Worm (Caenorhabditis elegans): ENCODE measurements around the gene lst-2.
"Not testable (repeated sequence)": the region's sequence is repeated elsewhere in the genome, so short reads cannot be mapped to it uniquely, and the experiment has no call there.

Gene lst-2

DNA sequence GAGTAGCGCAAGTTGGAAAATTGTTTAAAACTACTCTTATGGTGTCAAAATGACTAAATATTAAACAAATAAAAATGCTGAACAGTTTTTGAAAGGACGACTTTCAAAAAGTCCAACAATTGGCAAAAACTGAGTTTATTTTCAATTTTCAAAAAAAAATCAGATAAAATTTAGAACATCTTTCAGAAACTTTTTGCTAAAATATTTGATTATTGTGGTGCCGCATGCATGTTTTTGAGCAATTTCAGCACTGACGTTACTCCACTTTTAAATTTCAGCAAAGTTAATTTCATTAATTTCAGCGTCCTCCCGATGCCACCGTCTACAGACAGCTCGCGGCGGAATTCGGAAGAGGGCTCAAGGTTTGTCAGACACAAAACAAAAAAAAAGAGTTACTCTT lies 43.8 kb downstream of the lst-2 start, which contains the start of gene cst-1:
Gene cst-1, plus strand, starts transcription at position 301 of the 400 bp plus-strand sequence.
- not testable (repeated sequence) for TF ChIP-seq unc-62 (GFP tag; optimal IDR thresholded peaks at IDR 0.05); elt-1 (tag; optimal IDR thresholded peaks at IDR 0.05; ENCODE audit: borderline replicate concordance, insufficient read depth); nhr-12 (tag; optimal IDR thresholded peaks at IDR 0.05)

DNA sequence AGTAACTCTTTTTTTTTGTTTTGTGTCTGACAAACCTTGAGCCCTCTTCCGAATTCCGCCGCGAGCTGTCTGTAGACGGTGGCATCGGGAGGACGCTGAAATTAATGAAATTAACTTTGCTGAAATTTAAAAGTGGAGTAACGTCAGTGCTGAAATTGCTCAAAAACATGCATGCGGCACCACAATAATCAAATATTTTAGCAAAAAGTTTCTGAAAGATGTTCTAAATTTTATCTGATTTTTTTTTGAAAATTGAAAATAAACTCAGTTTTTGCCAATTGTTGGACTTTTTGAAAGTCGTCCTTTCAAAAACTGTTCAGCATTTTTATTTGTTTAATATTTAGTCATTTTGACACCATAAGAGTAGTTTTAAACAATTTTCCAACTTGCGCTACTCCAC lies 47.2 kb downstream of the lst-2 start, which contains the start of gene cst-2:
Gene cst-2, minus strand, starts transcription at position 101 of the 400 bp plus-strand sequence.
- TF ChIP-seq pha-4 (tag; optimal IDR thresholded peaks at IDR 0.05); sem-2 (GFP tag; optimal IDR thresholded peaks at IDR 0.05); ztf-11 (tag; optimal IDR thresholded peaks at IDR 0.05): not testable (repeated sequence)

DNA sequence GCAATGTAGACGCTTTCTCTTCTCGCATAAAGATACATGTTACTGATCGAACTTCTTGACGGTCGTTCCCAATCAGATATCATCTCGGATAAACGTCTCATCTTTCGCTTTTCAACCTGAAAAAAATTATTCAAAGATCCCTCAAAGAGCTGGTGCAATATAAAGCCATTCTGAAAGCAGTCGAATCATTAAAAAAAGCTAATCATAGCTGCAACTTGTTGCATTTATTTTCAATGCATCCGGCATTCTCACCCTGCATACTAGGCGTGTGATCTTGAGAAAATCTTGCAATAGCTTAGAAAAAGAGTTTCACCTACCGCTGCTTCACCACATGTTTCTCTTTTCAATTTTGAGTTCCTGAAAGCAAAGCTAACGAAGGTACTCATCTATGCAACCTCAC lies 50.9 kb downstream of the lst-2 start, which contains the start of gene C24A8.6:
Gene C24A8.6, minus strand, starts transcription at position 101 of the 400 bp plus-strand sequence.
- TF ChIP-seq nhr-76, lin-13, nhr-12 (tag; optimal IDR thresholded peaks at IDR 0.05): not testable (repeated sequence)

DNA sequence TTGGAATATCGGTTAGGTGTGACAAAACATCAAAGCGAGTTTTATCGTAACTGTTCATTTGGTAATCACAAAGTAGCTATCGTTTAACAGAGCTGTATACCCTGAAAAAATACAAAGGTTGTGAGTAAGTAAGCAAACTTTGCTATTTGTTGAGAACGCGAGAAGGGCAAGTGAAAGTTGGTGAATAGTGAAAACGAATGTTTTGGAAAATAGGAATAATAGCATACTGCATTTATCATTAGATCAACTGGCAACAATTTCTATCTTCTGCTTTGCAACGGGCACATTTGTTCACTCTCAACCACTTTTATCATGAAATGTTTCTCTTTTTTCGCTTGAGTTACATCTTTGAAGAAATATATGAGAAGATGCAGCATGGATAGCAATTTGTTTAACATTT lies 54.4 kb downstream of the lst-2 start, which contains the start of gene C24A8.5:
Gene C24A8.5, minus strand, starts transcription at position 101 of the 400 bp plus-strand sequence.
- TF ChIP-seq ztf-11 (tag; optimal IDR thresholded peaks at IDR 0.05), result no peak
- no peak for TF ChIP-seq mep-1 (tag; optimal IDR thresholded peaks at IDR 0.05)
- no peak for TF ChIP-seq ceh-39 (tag; optimal IDR thresholded peaks at IDR 0.05)
- TF ChIP-seq bed-3 (GFP tag; optimal IDR thresholded peaks at IDR 0.05), result no peak
- TF ChIP-seq mls-2 (tag; optimal IDR thresholded peaks at IDR 0.05), result no peak
- no peak for TF ChIP-seq blmp-1 (tag; optimal IDR thresholded peaks at IDR 0.05)
- TF ChIP-seq unc-120 (tag; optimal IDR thresholded peaks at IDR 0.05; ENCODE audit: poor library complexity, severe bottlenecking), result no peak
- TF ChIP-seq drap-1 (GFP tag; optimal IDR thresholded peaks at IDR 0.05), result no peak
- no peak for TF ChIP-seq nhr-12 (tag; optimal IDR thresholded peaks at IDR 0.05)
- TF ChIP-seq unc-39 (tag; optimal IDR thresholded peaks at IDR 0.05), result no peak
- no peak for TF ChIP-seq cnd-1 (tag; optimal IDR thresholded peaks at IDR 0.05)
- TF ChIP-seq ham-2 (GFP tag; optimal IDR thresholded peaks at IDR 0.05), result no peak
- no peak for TF ChIP-seq elt-3 (tag; optimal IDR thresholded peaks at IDR 0.05)
